Worm (Caenorhabditis elegans) whole organism, late embryonic: ENCODE measurements around the gene cbs-1.

Experiments
- C08G9.2 ChIP-seq: sonication (generic microtip); optimal IDR thresholded peaks from 2 replicates; lab custom pipeline; 2016; ENCODE audit warnings: mild to moderate bottlenecking, missing genetic modification characterization, moderate library complexity, missing compliant biosample characterization
- F13H6.1 ChIP-seq: sonication (generic microtip); optimal IDR thresholded peaks from 2 replicates; lab custom pipeline; 2016; ENCODE audit warnings: missing genetic modification characterization, missing compliant biosample characterization
- K02D7.2 ChIP-seq: sonication (generic microtip); optimal IDR thresholded peaks from 2 replicates; lab custom pipeline; 2017; ENCODE audit warnings: mild to moderate bottlenecking, missing genetic modification characterization, missing compliant biosample characterization
- Y22D7AL.16 ChIP-seq: sonication (generic microtip); optimal IDR thresholded peaks from 2 replicates; lab custom pipeline; 2016; ENCODE audit warnings: missing genetic modification characterization, missing compliant biosample characterization
- ahr-1 ChIP-seq: sonication (generic microtip); optimal IDR thresholded peaks from 2 replicates; lab custom pipeline; 2016; ENCODE audit warnings: missing genetic modification characterization, missing compliant biosample characterization
- ceh-14 ChIP-seq: sonication (generic microtip); optimal IDR thresholded peaks from 2 replicates; lab custom pipeline; 2016; ENCODE audit warnings: missing genotype, missing genetic modification characterization, missing compliant biosample characterization
- ceh-18 ChIP-seq: sonication (generic microtip); optimal IDR thresholded peaks from 2 replicates; lab custom pipeline; 2016; ENCODE audit warnings: missing genetic modification characterization, missing compliant biosample characterization
- ceh-2 ChIP-seq: sonication (generic microtip); optimal IDR thresholded peaks from 2 replicates; lab custom pipeline; 2016; ENCODE audit warnings: missing genotype, missing genetic modification characterization, missing compliant biosample characterization
- ceh-22 ChIP-seq: sonication (generic microtip); optimal IDR thresholded peaks from 2 replicates; lab custom pipeline; 2017; ENCODE audit warnings: missing biosample characterization, missing genetic modification characterization
- ceh-30 ChIP-seq: fragments of 150-350 bp; optimal IDR thresholded peaks from 2 replicates; lab custom pipeline; 2014; ENCODE audit warnings: missing biosample characterization, missing genetic modification characterization
- ceh-34 ChIP-seq: sonication (generic microtip); optimal IDR thresholded peaks from 2 replicates; lab custom pipeline; 2016; ENCODE audit warnings: mild to moderate bottlenecking, missing genetic modification characterization, missing compliant biosample characterization
- ceh-6 ChIP-seq: fragments of 200-800 bp; sonication (Bioruptor generic); optimal IDR thresholded peaks from 2 replicates; lab custom pipeline; 2018; ENCODE audit warnings: mild to moderate bottlenecking, missing genetic modification characterization, missing compliant biosample characterization
- che-1 ChIP-seq: sonication (generic microtip); optimal IDR thresholded peaks from 2 replicates; lab custom pipeline; 2016; ENCODE audit warnings: mild to moderate bottlenecking, missing genetic modification characterization, missing compliant biosample characterization
- dmd-4 ChIP-seq: sonication (generic microtip); optimal IDR thresholded peaks from 2 replicates; lab custom pipeline; 2016; ENCODE audit warnings: borderline replicate concordance, missing genetic modification characterization, missing compliant biosample characterization
- dve-1 ChIP-seq: sonication (generic microtip); optimal IDR thresholded peaks from 2 replicates; lab custom pipeline; 2017; ENCODE audit warnings: antibody characterized with exemption, mild to moderate bottlenecking, missing genetic modification characterization, missing compliant biosample characterization
- elt-2 ChIP-seq: sonication (generic microtip); optimal IDR thresholded peaks from 2 replicates; lab custom pipeline; 2016; ENCODE audit warnings: missing genetic modification reagents, missing genetic modification characterization, missing compliant biosample characterization
- fkh-10 ChIP-seq: fragments of 150-350 bp; optimal IDR thresholded peaks from 2 replicates; lab custom pipeline; 2014; ENCODE audit warnings: missing biosample characterization, missing genetic modification reagents, missing genetic modification characterization
- gmeb-2 ChIP-seq: sonication (generic microtip); optimal IDR thresholded peaks from 2 replicates; lab custom pipeline; 2016; ENCODE audit warnings: missing genetic modification characterization, inconsistent platforms, missing compliant biosample characterization
- hlh-13 ChIP-seq: fragments of 200-800 bp; sonication (Bioruptor generic); optimal IDR thresholded peaks from 2 replicates; lab custom pipeline; 2018; ENCODE audit warnings: mild to moderate bottlenecking, missing genetic modification characterization, missing compliant biosample characterization
- hlh-30 ChIP-seq: sonication (generic microtip); optimal IDR thresholded peaks from 2 replicates; lab custom pipeline; 2017; ENCODE audit warnings: antibody characterized with exemption, missing genetic modification characterization, missing compliant biosample characterization; ENCODE audit not compliant: insufficient read depth
- hlh-8 ChIP-seq: sonication (generic microtip); optimal IDR thresholded peaks from 2 replicates; lab custom pipeline; 2016; ENCODE audit warnings: missing genotype, missing genetic modification characterization, missing compliant biosample characterization
- lim-6 ChIP-seq: sonication (generic microtip); optimal IDR thresholded peaks from 2 replicates; lab custom pipeline; 2016; ENCODE audit warnings: missing genetic modification characterization, missing compliant biosample characterization
- lin-11 ChIP-seq: fragments of 200-800 bp; sonication (Bioruptor generic); optimal IDR thresholded peaks from 2 replicates; lab custom pipeline; 2018; ENCODE audit warnings: mild to moderate bottlenecking, missing genetic modification characterization, missing compliant biosample characterization
- madf-2 ChIP-seq: sonication (generic microtip); optimal IDR thresholded peaks from 2 replicates; lab custom pipeline; 2017; ENCODE audit warnings: missing genetic modification characterization, missing compliant biosample characterization
- nhr-11 ChIP-seq: fragments of 150-350 bp; optimal IDR thresholded peaks from 2 replicates; lab custom pipeline; 2014; ENCODE audit warnings: missing biosample characterization, missing genetic modification characterization
- nhr-232 ChIP-seq: sonication (generic microtip); optimal IDR thresholded peaks from 2 replicates; lab custom pipeline; 2016; ENCODE audit warnings: missing genetic modification characterization, missing compliant biosample characterization
- npax-4 ChIP-seq: sonication (generic microtip); optimal IDR thresholded peaks from 2 replicates; lab custom pipeline; 2016; ENCODE audit warnings: missing genetic modification characterization, missing compliant biosample characterization
- pat-9 ChIP-seq: fragments of 200-800 bp; sonication (Bioruptor generic); optimal IDR thresholded peaks from 2 replicates; lab custom pipeline; 2018; ENCODE audit warnings: mild to moderate bottlenecking, missing genetic modification characterization, moderate library complexity, missing compliant biosample characterization
- pax-1 ChIP-seq: fragments of 150-350 bp; optimal IDR thresholded peaks from 2 replicates; lab custom pipeline; 2014; ENCODE audit warnings: missing biosample characterization, missing genetic modification characterization
- pha-2 ChIP-seq: sonication (generic microtip); optimal IDR thresholded peaks from 2 replicates; lab custom pipeline; 2017; ENCODE audit warnings: mild to moderate bottlenecking, missing genetic modification characterization, missing compliant biosample characterization
- rnt-1 ChIP-seq: sonication (generic microtip); optimal IDR thresholded peaks from 2 replicates; lab custom pipeline; 2016; ENCODE audit warnings: missing genetic modification characterization, missing compliant biosample characterization
- sdc-2 ChIP-seq: sonication (generic microtip); optimal IDR thresholded peaks from 2 replicates; lab custom pipeline; 2016; ENCODE audit warnings: missing genotype, missing genetic modification characterization, missing compliant biosample characterization
- syd-9 ChIP-seq: sonication (generic microtip); optimal IDR thresholded peaks from 2 replicates; lab custom pipeline; 2016; ENCODE audit warnings: mild to moderate bottlenecking, missing genetic modification characterization, moderate library complexity, missing compliant biosample characterization
- tbx-2 ChIP-seq: sonication (generic microtip); optimal IDR thresholded peaks from 2 replicates; lab custom pipeline; 2016; ENCODE audit warnings: missing genetic modification characterization, missing compliant biosample characterization
- tbx-7 ChIP-seq: sonication (generic microtip); optimal IDR thresholded peaks from 2 replicates; lab custom pipeline; 2016; ENCODE audit warnings: missing genotype, missing genetic modification characterization, missing compliant biosample characterization
- unc-3 ChIP-seq, 2 experiments: fragments of 200-800 bp in 1 of 2; sonication (Bioruptor generic) in 1 of 2; sonication (generic microtip) in 1 of 2; conservative IDR thresholded peaks in 1 of 2; optimal IDR thresholded peaks in 1 of 2; 2 replicates each; pipeline versions ENCODE4 v1.3.6 to Lab custom; 2016 to 2022; ENCODE audit warnings: missing compliant biosample characterization in 2 of 2, missing genetic modification characterization in 2 of 2, missing genetic modification reagents in 1 of 2
- zip-5 ChIP-seq: sonication (generic microtip); optimal IDR thresholded peaks from 2 replicates; lab custom pipeline; 2016; ENCODE audit warnings: missing genetic modification characterization, missing compliant biosample characterization

Gene cbs-1

DNA sequence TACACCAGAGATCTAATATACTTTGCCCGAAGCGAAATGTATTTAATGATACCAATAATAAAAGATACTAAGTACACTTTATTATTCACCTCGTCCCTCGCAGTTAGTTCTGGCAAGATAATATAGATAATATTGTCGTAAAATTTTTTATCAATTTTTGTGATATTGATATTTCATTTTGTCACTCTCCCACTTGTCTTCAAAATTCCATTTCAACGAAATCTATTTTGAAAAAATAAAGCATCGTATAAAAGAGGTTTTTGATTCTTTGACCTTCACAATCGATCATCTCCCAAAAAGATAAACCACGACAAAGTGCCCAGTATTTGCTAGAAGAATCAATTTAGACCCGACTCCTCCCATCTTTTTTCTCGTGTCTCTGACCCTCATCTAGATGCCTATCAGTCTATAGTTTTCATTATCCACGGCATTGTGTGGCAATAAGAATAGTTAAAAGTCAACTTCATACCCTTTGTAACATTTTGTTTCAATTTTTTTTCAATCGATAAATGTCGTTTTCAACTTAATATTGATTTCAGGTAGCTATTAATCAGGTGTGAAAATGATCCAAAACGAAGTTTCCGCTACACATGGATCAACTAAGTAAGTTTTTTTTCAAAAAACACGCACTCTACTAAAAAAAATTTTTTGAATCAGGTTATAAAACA lies at the start of gene cbs-1:
Gene cbs-1 (plus strand): TSS at position 534 of the 668 bp plus-strand sequence.
- TF ChIP-seq elt-2 (peak; percentile 57), syd-9 (tag; lab: Kevin White, UChicago) (no peak), ahr-1 (tag; lab: Kevin White, UChicago) (no peak)
- TF ChIP-seq, all 69 proteins: peak for 1

- no peak for TF ChIP-seq lim-6
- no peak for TF ChIP-seq unc-3 (GFP tag; conservative IDR thresholded peaks at IDR 0.05; lab: Robert Waterston, UW)
- TF ChIP-seq unc-3 (tag; optimal IDR thresholded peaks at IDR 0.05; lab: Kevin White, UChicago): no peak
- no peak for TF ChIP-seq nhr-11 (tag; lab: Kevin White, UChicago)
- TF ChIP-seq madf-2 (tag; lab: Kevin White, UChicago): no peak
- no peak for TF ChIP-seq fkh-10
- no peak for TF ChIP-seq dmd-4 (tag; lab: Kevin White, UChicago)
- no peak for TF ChIP-seq pat-9 (tag; lab: Kevin White, UChicago)
- no peak for TF ChIP-seq C08G9.2
- TF ChIP-seq ceh-34 (tag; lab: Kevin White, UChicago): no peak
- TF ChIP-seq tbx-7: no peak
- no peak for TF ChIP-seq dve-1 (tag; lab: Kevin White, UChicago)
- TF ChIP-seq ceh-14 (tag; lab: Kevin White, UChicago): no peak
- no peak for TF ChIP-seq Y22D7AL.16 (tag; lab: Kevin White, UChicago)
- no peak for TF ChIP-seq ceh-30 (tag; lab: Kevin White, UChicago)
Observed at ce11 chrX:10008664-10009063, 45.4 kb upstream of the cbs-1 start, which contains the start of gene F19C6.3. F19C6.3 (minus strand) TSS chrX:10008764.

- TF ChIP-seq C08G9.2: no peak
- TF ChIP-seq gmeb-2 (tag; lab: Kevin White, UChicago): no peak
- no peak for TF ChIP-seq rnt-1 (tag; lab: Kevin White, UChicago)
- no peak for TF ChIP-seq che-1
- TF ChIP-seq lim-6: no peak
- no peak for TF ChIP-seq F13H6.1 (tag; lab: Kevin White, UChicago)
- no peak for TF ChIP-seq tbx-2 (tag; lab: Kevin White, UChicago)
- no peak for TF ChIP-seq sdc-2 (tag; lab: Kevin White, UChicago)
- TF ChIP-seq pha-2 (tag; lab: Kevin White, UChicago): no peak
- TF ChIP-seq pax-1 (tag; lab: Kevin White, UChicago): no peak
- no peak for TF ChIP-seq ceh-22 (tag; lab: Kevin White, UChicago)
- TF ChIP-seq ceh-18 (tag; lab: Kevin White, UChicago): no peak
- no peak for TF ChIP-seq zip-5 (tag; lab: Kevin White, UChicago)
- TF ChIP-seq fkh-10: no peak
- no peak for TF ChIP-seq ceh-2 (tag; lab: Kevin White, UChicago)
Observed at ce11 chrX:10009985-10010384, 44.1 kb upstream of the cbs-1 start.

DNA sequence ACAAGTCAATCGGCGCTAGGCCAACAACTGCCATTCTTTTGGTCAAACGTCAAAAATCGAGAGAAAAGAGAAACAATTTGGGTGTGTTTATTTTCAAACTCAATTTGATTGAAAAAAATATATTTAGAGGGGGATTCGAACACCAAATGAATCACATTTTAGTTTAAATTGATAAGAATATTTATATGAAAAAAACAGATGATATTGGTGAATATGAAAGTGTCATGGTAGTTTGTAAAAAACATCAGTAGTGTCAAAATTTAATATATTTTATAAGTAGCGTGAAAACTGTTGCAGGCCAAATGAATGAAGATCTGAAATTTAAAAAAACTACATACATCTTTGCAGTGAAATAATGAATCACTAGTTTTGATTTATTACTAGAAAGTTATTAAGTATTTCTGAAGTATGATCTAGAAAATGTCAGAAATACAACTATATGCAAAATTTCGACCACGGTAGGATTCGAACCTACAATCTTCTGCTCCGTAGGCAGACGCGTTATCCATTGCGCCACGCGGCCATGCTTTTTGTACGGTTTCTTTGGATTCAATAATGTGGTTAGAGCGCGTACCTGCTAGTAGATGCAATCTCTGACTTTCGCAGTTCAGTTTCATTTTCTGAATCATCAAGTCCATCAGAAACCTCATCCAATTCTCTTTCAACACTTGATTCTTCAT lies 36.0 kb upstream of the cbs-1 start, which contains the start of gene F19C6.4:
Gene F19C6.4 (minus strand): TSS at position 51 of the 680 bp plus-strand sequence.
- no peak for TF ChIP-seq hlh-13
- no peak for TF ChIP-seq hlh-8 (tag; lab: Kevin White, UChicago)
- TF ChIP-seq K02D7.2 (tag; lab: Kevin White, UChicago): no peak
- no peak for TF ChIP-seq syd-9 (tag; lab: Kevin White, UChicago)
- TF ChIP-seq lin-11: no peak
- TF ChIP-seq ceh-14 (tag; lab: Kevin White, UChicago): no peak
- no peak for TF ChIP-seq nhr-232
- TF ChIP-seq ceh-6 (GFP tag; lab: Kevin White, UChicago): no peak
- no peak for TF ChIP-seq hlh-30 (tag; lab: Kevin White, UChicago)
- TF ChIP-seq npax-4 (tag; lab: Kevin White, UChicago): no peak
